Worm (Caenorhabditis elegans) whole organism, mixed stage, embryonic: ENCODE measurements around the gene his-42.

ENCODE experiments used
- ces-1 ChIP-seq: fragments of 150-350 bp; optimal IDR thresholded peaks from 2 replicates; lab custom pipeline; 2014; ENCODE audit warnings: missing biosample characterization, missing genetic modification reagents, missing genetic modification characterization
- elt-1 ChIP-seq: sonication (generic microtip); optimal IDR thresholded peaks from 2 replicates; lab custom pipeline; 2017; ENCODE audit warnings: missing genetic modification characterization, mild to moderate bottlenecking, missing compliant biosample characterization, antibody characterized with exemption, moderate library complexity, borderline replicate concordance; ENCODE audit not compliant: insufficient read depth
- lsy-2 ChIP-seq: fragments of 150-350 bp; optimal IDR thresholded peaks from 2 replicates; lab custom pipeline; 2014; ENCODE audit warnings: missing biosample characterization, missing genetic modification characterization
- nhr-2 ChIP-seq: fragments of 150-350 bp; optimal IDR thresholded peaks from 2 replicates; lab custom pipeline; 2014; ENCODE audit warnings: missing biosample characterization, missing genetic modification characterization
- nhr-237 ChIP-seq: fragments of 150-350 bp; optimal IDR thresholded peaks from 2 replicates; lab custom pipeline; 2014; ENCODE audit warnings: missing biosample characterization, missing genetic modification characterization
- unc-39 ChIP-seq: fragments of 150-350 bp; optimal IDR thresholded peaks from 2 replicates; lab custom pipeline; 2014; ENCODE audit warnings: missing biosample characterization, missing genetic modification characterization

DNA sequence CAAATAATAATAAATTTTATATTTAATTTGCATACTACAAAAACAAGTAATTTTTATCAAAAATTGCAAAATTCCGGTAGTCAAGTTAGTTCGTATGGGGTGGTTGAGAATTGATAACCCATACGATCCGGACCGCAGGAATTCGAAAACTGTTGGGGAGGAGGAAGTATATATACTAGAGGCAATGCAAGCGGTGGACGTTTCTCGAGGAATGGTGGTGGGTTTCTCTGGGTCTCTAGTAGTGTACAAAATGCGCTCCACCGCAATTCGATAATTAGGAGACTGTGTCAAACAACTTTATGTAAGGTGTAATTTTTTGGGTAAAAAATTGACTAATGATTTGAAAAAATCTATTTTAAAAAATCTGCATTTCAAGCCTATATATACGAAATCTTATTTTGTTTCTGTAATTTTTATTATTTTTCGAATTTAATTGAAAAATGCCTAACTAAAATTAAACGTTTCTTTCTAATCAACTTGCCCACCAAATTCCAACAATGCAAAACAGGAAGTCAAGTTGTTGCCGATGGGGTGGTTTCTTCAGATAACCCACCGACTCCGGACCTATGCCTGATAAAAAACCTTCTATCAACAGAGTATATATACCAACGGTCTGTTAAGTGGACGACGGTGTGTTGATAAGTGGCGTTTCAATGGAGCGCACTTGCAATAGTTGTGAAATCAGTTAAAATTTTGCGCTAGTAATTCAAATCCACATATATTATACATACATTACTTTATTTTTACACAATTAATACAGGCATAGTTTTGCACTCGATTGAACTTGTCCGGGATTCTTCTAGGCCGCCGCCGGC, 6.1 kb upstream of the his-42 start:
- TF ChIP-seq lsy-2 (tag; lab: Kevin White, UChicago) (peak; percentile 77), elt-1 (tag; lab: Kevin White, UChicago) (no peak), unc-39 (tag; lab: Kevin White, UChicago) (peak; percentile 47), nhr-2 (tag; lab: Kevin White, UChicago) (peak; percentile 33), nhr-237 (tag; lab: Kevin White, UChicago) (peak; percentile 59), ces-1 (GFP tag; lab: Kevin White, UChicago) (peak; percentile 87)
